Fruit fly (Drosophila melanogaster): ENCODE data around the gene CG14543.
A peak's percentile ranks its signal among the peaks of the same experiment; 100 is the strongest.

CG14543 gene

DNA sequence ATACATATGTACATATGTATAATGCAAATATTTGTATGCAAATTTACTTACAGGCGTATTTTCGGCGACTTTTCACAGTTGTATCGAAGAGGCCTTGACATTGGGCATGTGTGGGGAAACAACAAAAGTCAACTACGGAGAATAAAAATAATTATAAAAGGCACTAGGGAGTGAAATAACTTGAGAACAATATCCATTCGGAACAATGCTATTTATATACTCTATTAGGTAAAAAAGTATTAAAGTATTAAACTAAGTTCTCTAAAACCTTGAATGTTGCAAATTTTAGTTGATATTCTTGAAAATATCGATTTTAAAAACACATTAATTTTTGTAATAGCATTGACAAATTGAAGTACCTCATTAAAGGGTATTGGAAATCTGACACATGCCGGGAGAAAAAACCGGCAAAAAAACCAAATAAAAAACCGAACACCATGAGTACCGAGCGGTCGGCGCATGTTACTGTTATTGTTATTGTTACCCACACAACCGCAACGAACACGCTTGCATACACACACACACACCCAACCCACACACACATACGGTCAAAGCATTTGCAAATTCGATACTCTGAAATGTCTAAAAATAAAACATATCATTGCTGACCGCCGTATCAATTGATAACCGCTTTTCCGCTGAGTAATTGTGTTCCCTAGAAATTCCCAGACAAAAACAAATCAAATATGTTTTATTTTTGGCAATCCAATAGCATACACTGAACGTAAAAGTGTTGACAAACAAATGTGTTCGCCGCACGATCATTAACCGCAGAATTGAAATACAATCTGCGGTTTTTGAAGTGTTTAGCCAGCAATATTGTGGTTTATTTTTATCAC is 48.1 kb downstream of the CG14543 start (continued):
- TF ChIP-seq NFAT (GFP tag; IDR thresholded peaks at IDR 0.05) (no peak), CG11696 (GFP tag; IDR thresholded peaks at IDR 0.05) (no peak), pros (GFP tag; optimal IDR thresholded peaks at IDR 0.05) (no peak), CG7963 (GFP tag; IDR thresholded peaks at IDR 0.05; ENCODE audit: partially characterized antibody) (no peak), CG11093 (GFP tag; IDR thresholded peaks at IDR 0.05) (no peak), klu (GFP tag; IDR thresholded peaks at IDR 0.05) (no peak), TFAM (GFP tag; optimal IDR thresholded peaks at IDR 0.05) (no peak), Optix (GFP tag; IDR thresholded peaks at IDR 0.05) (no peak), CG10366 (GFP tag; IDR thresholded peaks at IDR 0.05) (no peak), CG9609 (GFP tag; optimal IDR thresholded peaks at IDR 0.05) (no peak), schlank (tag; optimal IDR thresholded peaks at IDR 0.05) (no peak), vfl (GFP tag; optimal IDR thresholded peaks at IDR 0.05) (no peak), CG34224 (GFP tag; IDR thresholded peaks at IDR 0.05; ENCODE audit: partially characterized antibody) (no peak), CG1529 (GFP tag; optimal IDR thresholded peaks at IDR 0.05) (no peak), insv (GFP tag; optimal IDR thresholded peaks at IDR 0.05) (no peak), gem (tag; optimal IDR thresholded peaks at IDR 0.05) (peak; percentile 72), CG34376 (GFP tag; optimal IDR thresholded peaks at IDR 0.05) (no peak), CG17328 (GFP tag; IDR thresholded peaks at IDR 0.05) (no peak), jigr1 (GFP tag; IDR thresholded peaks at IDR 0.05) (no peak), E2f2 (GFP tag; IDR thresholded peaks at IDR 0.05) (no peak), Nf-YC (tag; optimal IDR thresholded peaks at IDR 0.05) (no peak), sr (GFP tag; IDR thresholded peaks at IDR 0.05) (no peak), CrebB (tag; optimal IDR thresholded peaks at IDR 0.05) (no peak), pnt (GFP tag; optimal IDR thresholded peaks at IDR 0.05) (no peak), CG8359 (GFP tag; optimal IDR thresholded peaks at IDR 0.05; ENCODE audit: borderline replicate concordance) (no peak), CG7372 (GFP tag; IDR thresholded peaks at IDR 0.05) (no peak), ems (GFP tag; optimal IDR thresholded peaks at IDR 0.05) (no peak), eve (GFP tag; optimal IDR thresholded peaks at IDR 0.05) (no peak), maf-S (GFP tag; optimal IDR thresholded peaks at IDR 0.05) (no peak), B-H2 (GFP tag; optimal IDR thresholded peaks at IDR 0.05) (no peak), Blimp-1 (GFP tag; optimal IDR thresholded peaks at IDR 0.05) (peak; percentile 31), Six4 (GFP tag; optimal IDR thresholded peaks at IDR 0.05) (no peak), so (GFP tag; IDR thresholded peaks at IDR 0.05) (no peak), Hmx (GFP tag; optimal IDR thresholded peaks at IDR 0.05) (no peak), CG1233 (GFP tag; optimal IDR thresholded peaks at IDR 0.05) (peak; percentile 28), lov (optimal IDR thresholded peaks at IDR 0.05) (no peak), lov (GFP tag; IDR thresholded peaks at IDR 0.05) (no peak), Gug (GFP tag; IDR thresholded peaks at IDR 0.05) (no peak), pho (GFP tag; optimal IDR thresholded peaks at IDR 0.05) (peak; percentile 27), scrt (GFP tag; optimal IDR thresholded peaks at IDR 0.05) (peak; percentile 23), ind (GFP tag; optimal IDR thresholded peaks at IDR 0.05) (no peak), CG15601 (tag; optimal IDR thresholded peaks at IDR 0.05) (no peak), br (optimal IDR thresholded peaks at IDR 0.05) (no peak), CG10462 (GFP tag; optimal IDR thresholded peaks at IDR 0.05) (no peak), dimm (GFP tag; IDR thresholded peaks at IDR 0.05) (no peak), Kr (GFP tag; optimal IDR thresholded peaks at IDR 0.05) (no peak), CG3281 (GFP tag; optimal IDR thresholded peaks at IDR 0.05) (peak; percentile 46), wek (GFP tag; optimal IDR thresholded peaks at IDR 0.05) (no peak), CG11085 (GFP tag; IDR thresholded peaks at IDR 0.05) (no peak), CG8944 (GFP tag; optimal IDR thresholded peaks at IDR 0.05) (no peak), CG17186 (GFP tag; optimal IDR thresholded peaks at IDR 0.05) (no peak), gsb-n (tag; optimal IDR thresholded peaks at IDR 0.05) (no peak)
